Worm (Caenorhabditis elegans): Measurements from ENCODE around the gene srbc-22.

Gene srbc-22

DNA sequence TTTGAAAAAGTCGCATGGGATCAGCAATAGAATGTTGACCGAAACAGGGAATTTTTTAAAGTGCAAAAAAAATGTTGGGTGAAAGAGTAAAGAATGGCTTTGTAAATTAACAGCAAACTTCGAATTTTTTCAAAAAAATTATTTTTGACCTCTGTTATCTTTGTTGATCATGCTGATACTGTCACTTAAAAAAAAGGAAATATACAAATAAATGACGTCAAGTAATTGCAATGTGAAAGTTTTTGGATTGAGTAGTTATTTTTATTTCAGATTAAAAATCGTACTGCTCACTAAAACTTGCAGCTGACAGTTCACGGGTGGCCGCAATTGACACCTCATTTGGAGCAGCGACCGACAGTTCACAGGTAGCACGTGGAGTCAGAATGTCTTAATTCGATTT lies 6.1 kb upstream of the srbc-22 start, which contains the start of gene C45H4.13:
TSS of gene C45H4.13 (minus strand) at position 101 of the 400 bp plus-strand sequence.
- TF ChIP-seq duxl-1 (tag; optimal IDR thresholded peaks at IDR 0.05; ENCODE audit: poor library complexity) (no peak), vab-7 (GFP tag; IDR thresholded peaks at IDR 0.05) (no peak), nhr-11 (tag; optimal IDR thresholded peaks at IDR 0.05) (no peak), tag-97 (GFP tag; IDR thresholded peaks at IDR 0.05) (no peak), ztf-11 (tag; optimal IDR thresholded peaks at IDR 0.05) (no peak), tra-1 (GFP tag; IDR thresholded peaks at IDR 0.05) (no peak), T20F7.1 (GFP tag; optimal IDR thresholded peaks at IDR 0.05) (no peak), nhr-42 (GFP tag; IDR thresholded peaks at IDR 0.05) (no peak), nhr-10 (tag; optimal IDR thresholded peaks at IDR 0.05) (no peak), nhr-28 (tag; optimal IDR thresholded peaks at IDR 0.05) (no peak), aha-1 (tag) (no peak), spr-1 (tag; optimal IDR thresholded peaks at IDR 0.05) (no peak), set-16 (GFP tag; IDR thresholded peaks at IDR 0.05) (no peak), lir-3 (tag; optimal IDR thresholded peaks at IDR 0.05) (no peak), lin-1 (GFP tag; IDR thresholded peaks at IDR 0.05) (no peak), dmd-9 (GFP tag; IDR thresholded peaks at IDR 0.05) (no peak)

DNA sequence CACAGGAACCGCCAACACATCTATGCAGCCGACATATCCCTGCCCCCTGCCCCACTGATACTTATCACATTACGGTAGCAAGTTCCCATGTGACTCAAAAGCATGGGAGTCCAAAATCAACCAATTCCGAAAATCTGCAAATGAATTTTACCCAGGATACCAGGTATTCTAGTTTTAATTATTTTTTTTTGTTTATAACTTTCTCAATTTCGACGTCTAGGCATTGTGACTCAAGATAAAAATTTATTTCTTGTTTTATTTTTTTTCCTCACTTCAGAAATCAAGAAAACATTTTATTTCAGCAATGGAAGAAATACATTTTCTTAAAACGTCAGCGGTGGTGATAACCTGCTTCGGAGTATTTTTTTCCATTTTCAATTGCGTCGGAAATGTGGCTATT lies 5.5 kb upstream of the srbc-22 start, which contains the start of gene srbc-24:
TSS of gene srbc-24 (plus strand) at position 301 of the 400 bp plus-strand sequence.
- no peak for TF ChIP-seq R02D3.7 (tag; optimal IDR thresholded peaks at IDR 0.05)
- no peak for TF ChIP-seq tag-97 (GFP tag; IDR thresholded peaks at IDR 0.05)
- TF ChIP-seq unc-62 (GFP tag; optimal IDR thresholded peaks at IDR 0.05 in 1 of 2): no peak
- TF ChIP-seq unc-62 (tag; optimal IDR thresholded peaks at IDR 0.05): no peak
- TF ChIP-seq mxl-2 (GFP tag; conservative IDR thresholded peaks at IDR 0.05): no peak
- TF ChIP-seq nhr-77 (tag; optimal IDR thresholded peaks at IDR 0.05): no peak
- TF ChIP-seq Y75B8A.6 (GFP tag; IDR thresholded peaks at IDR 0.05): no peak
- TF ChIP-seq nhr-48 (tag; optimal IDR thresholded peaks at IDR 0.05): no peak
- no peak for TF ChIP-seq mdl-1 (tag; optimal IDR thresholded peaks at IDR 0.05)
- no peak for TF ChIP-seq nhr-25 (tag; optimal IDR thresholded peaks at IDR 0.05; ENCODE audit: borderline replicate concordance, insufficient read depth)
- TF ChIP-seq hif-1 (tag; optimal IDR thresholded peaks at IDR 0.05): no peak
- TF ChIP-seq unc-39 (tag; optimal IDR thresholded peaks at IDR 0.05): no peak
- TF ChIP-seq unc-130 (GFP tag; optimal IDR thresholded peaks at IDR 0.05): no peak

DNA sequence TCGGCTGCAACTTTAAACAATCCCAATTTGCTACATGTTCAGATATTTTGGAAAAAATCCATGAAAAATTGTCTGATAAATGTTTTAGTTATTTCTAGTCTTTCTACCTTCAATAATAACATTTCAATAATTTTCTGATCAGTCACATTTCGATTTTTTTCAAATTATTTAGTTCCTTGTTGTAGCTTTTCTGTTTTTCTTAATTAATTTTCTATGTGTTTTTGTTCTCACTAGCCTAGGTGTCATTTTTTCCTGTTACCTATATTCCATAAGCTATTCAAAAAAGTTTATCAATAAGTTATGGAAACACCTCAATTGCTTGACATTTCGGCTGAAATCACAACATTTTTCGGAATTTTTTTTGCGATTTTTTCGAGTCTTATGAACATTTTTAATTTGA lies 3.7 kb upstream of the srbc-22 start, which contains the start of gene srbc-23:
TSS of gene srbc-23 (plus strand) at position 301 of the 400 bp plus-strand sequence.
- TF ChIP-seq nhr-77 (tag; optimal IDR thresholded peaks at IDR 0.05): no peak
- TF ChIP-seq tra-1 (GFP tag; IDR thresholded peaks at IDR 0.05): no peak
- TF ChIP-seq lin-15B (tag; optimal IDR thresholded peaks at IDR 0.05): no peak
- no peak for TF ChIP-seq ceh-44 (GFP tag; IDR thresholded peaks at IDR 0.05)
- TF ChIP-seq spr-3 (GFP tag; optimal IDR thresholded peaks at IDR 0.05): no peak
- no peak for TF ChIP-seq dve-1 (tag; optimal IDR thresholded peaks at IDR 0.05; ENCODE audit: insufficient read depth)
- TF ChIP-seq nhr-111 (GFP tag; optimal IDR thresholded peaks at IDR 0.05): no peak
- no peak for TF ChIP-seq skn-1 (tag; optimal IDR thresholded peaks at IDR 0.05)
- TF ChIP-seq snpc-1.2 (GFP tag; IDR thresholded peaks at IDR 0.05): no peak
- TF ChIP-seq egl-27 (tag; optimal IDR thresholded peaks at IDR 0.05): no peak
- TF ChIP-seq nhr-10 (tag; optimal IDR thresholded peaks at IDR 0.05): no peak
- no peak for TF ChIP-seq hmg-1.1 (GFP tag; IDR thresholded peaks at IDR 0.05)
- TF ChIP-seq madf-9 (GFP tag; conservative IDR thresholded peaks at IDR 0.05): no peak
- TF ChIP-seq dmd-8 (GFP tag; IDR thresholded peaks at IDR 0.05): no peak
- TF ChIP-seq daf-19 (GFP tag; conservative IDR thresholded peaks at IDR 0.05): no peak
- no peak for TF ChIP-seq dpl-1 (GFP tag; optimal IDR thresholded peaks at IDR 0.05)
- TF ChIP-seq zfp-2 (tag; optimal IDR thresholded peaks at IDR 0.05): no peak

All from whole organism, L4 larva.